Fruit fly (Drosophila melanogaster) whole organism, wandering third instar larva: Measurements from ENCODE around the gene CG33080.
A peak's percentile ranks its signal among the peaks of the same experiment; 100 is the strongest.

Experiments
- Abd-B ChIP-seq: fragments of >200 bp; optimal IDR thresholded peaks from 2 replicates; lab custom pipeline; 2017; ENCODE audit warnings: missing biosample characterization, missing genetic modification characterization
- CG32264 ChIP-seq: fragments of 200-800 bp; sonication (Bioruptor generic); optimal IDR thresholded peaks from 2 replicates; lab custom pipeline; 2016; ENCODE audit warnings: missing biosample characterization, missing genetic modification characterization
- CG9705 ChIP-seq: fragments of 200-800 bp; sonication (Bioruptor generic); optimal IDR thresholded peaks from 2 replicates; lab custom pipeline; 2018; ENCODE audit warnings: missing biosample characterization, mild to moderate bottlenecking, missing genetic modification characterization
- CrebA ChIP-seq: fragments of 200-800 bp; sonication (Bioruptor generic); optimal IDR thresholded peaks from 2 replicates; lab custom pipeline; 2016; ENCODE audit warnings: missing biosample characterization, mild to moderate bottlenecking, missing genetic modification characterization, borderline replicate concordance
- Dfd ChIP-seq: fragments of >200 bp; optimal IDR thresholded peaks from 2 replicates; lab custom pipeline; 2017; ENCODE audit warnings: missing biosample characterization, missing genetic modification characterization
- Dif ChIP-seq: fragments of 200-275, 200-300 bp; sonication (Bioruptor generic); optimal IDR thresholded peaks from 2 replicates; lab custom pipeline; 2018; ENCODE audit warnings: missing biosample characterization, missing genetic modification characterization; ENCODE audit not compliant: partially characterized antibody
- GATAd ChIP-seq: sonication (Bioruptor generic); optimal IDR thresholded peaks from 2 replicates; lab custom pipeline; 2016; ENCODE audit warnings: missing biosample characterization, missing genetic modification characterization
- HLH106 ChIP-seq: fragments of 200-800 bp; optimal IDR thresholded peaks from 3 replicates; lab custom pipeline; 2019; ENCODE audit warnings: missing biosample characterization, mild to moderate bottlenecking, missing genetic modification characterization, moderate library complexity
- Hnf4 ChIP-seq: fragments of 200-800 bp; sonication (Bioruptor generic); optimal IDR thresholded peaks from 2 replicates; lab custom pipeline; 2016; ENCODE audit warnings: missing biosample characterization, mild to moderate bottlenecking, missing genetic modification characterization
- Hr78 ChIP-seq: fragments of >200 bp; optimal IDR thresholded peaks from 2 replicates; lab custom pipeline; 2017; ENCODE audit warnings: missing biosample characterization, missing genetic modification characterization
- Hr83 ChIP-seq: fragments of 200-300 bp; sonication (Bioruptor generic); optimal IDR thresholded peaks from 2 replicates; lab custom pipeline; 2016; ENCODE audit warnings: missing biosample characterization, mild to moderate bottlenecking, missing genetic modification characterization, moderate library complexity; ENCODE audit not compliant: poor library complexity, severe bottlenecking
- Jra ChIP-seq: sonication (Bioruptor generic); optimal IDR thresholded peaks from 2 replicates; lab custom pipeline; 2016; ENCODE audit warnings: missing biosample characterization, missing genetic modification characterization
- Mio ChIP-seq: sonication (Bioruptor generic); optimal IDR thresholded peaks from 2 replicates; lab custom pipeline; 2016; ENCODE audit warnings: missing biosample characterization, missing genetic modification characterization
- Myc ChIP-seq: fragments of >200 bp; optimal IDR thresholded peaks from 2 replicates; lab custom pipeline; 2017
- N ChIP-seq: fragments of >200 bp; optimal IDR thresholded peaks from 2 replicates; lab custom pipeline; 2018; ENCODE audit warnings: missing biosample characterization, missing external identifiers, missing genetic modification characterization
- OdsH ChIP-seq: fragments of 200-800 bp; sonication (Bioruptor generic); optimal IDR thresholded peaks from 2 replicates; lab custom pipeline; 2016; ENCODE audit warnings: missing biosample characterization, mild to moderate bottlenecking, missing genetic modification characterization
- Rel ChIP-seq, 2 experiments: fragments of 200-800 bp; sonication (Bioruptor generic) in 1 of 2; optimal IDR thresholded peaks; 2 replicates in 1 of 2; 3 replicates in 1 of 2; lab custom pipeline; 2016 to 2019; ENCODE audit warnings: mild to moderate bottlenecking in 2 of 2, missing biosample characterization in 2 of 2, missing genetic modification characterization in 2 of 2, moderate library complexity in 1 of 2
- Sp1 ChIP-seq: fragments of 200-800 bp; sonication (Bioruptor generic); optimal IDR thresholded peaks from 3 replicates; lab custom pipeline; 2019; ENCODE audit warnings: missing biosample characterization, mild to moderate bottlenecking, missing genetic modification characterization, moderate library complexity
- Vsx2 ChIP-seq: fragments of 200-300, 225-300 bp; sonication (Bioruptor generic); optimal IDR thresholded peaks from 2 replicates; lab custom pipeline; 2018; ENCODE audit warnings: missing biosample characterization, missing genetic modification characterization; ENCODE audit not compliant: partially characterized antibody
- br ChIP-seq: fragments of 200-800 bp; sonication (Bioruptor generic); optimal IDR thresholded peaks from 2 replicates; lab custom pipeline; 2016; ENCODE audit warnings: missing biosample characterization, missing genetic modification characterization
- brk ChIP-seq: fragments of 200-800 bp; sonication (Bioruptor generic); optimal IDR thresholded peaks from 2 replicates; lab custom pipeline; 2016; ENCODE audit warnings: missing biosample characterization, mild to moderate bottlenecking, missing genetic modification characterization
- dl ChIP-seq, 2 experiments: fragments of 175-275, 200-275 bp in 1 of 2; fragments of 200-275 bp in 1 of 2; sonication (Bioruptor generic); optimal IDR thresholded peaks; lab custom pipeline; 2018; ENCODE audit warnings: mild to moderate bottlenecking in 2 of 2, missing biosample characterization in 2 of 2, missing genetic modification characterization in 2 of 2, moderate library complexity in 2 of 2; ENCODE audit not compliant: partially characterized antibody in 2 of 2, insufficient read depth in 1 of 2
- dmrt93B ChIP-seq: fragments of 200-800 bp; sonication (Bioruptor generic); optimal IDR thresholded peaks from 2 replicates; lab custom pipeline; 2018; ENCODE audit warnings: missing biosample characterization, mild to moderate bottlenecking, missing genetic modification characterization
- dsf ChIP-seq: sonication (Bioruptor generic); optimal IDR thresholded peaks from 2 replicates; lab custom pipeline; 2016; ENCODE audit warnings: missing biosample characterization, missing genetic modification characterization, borderline replicate concordance
- ey ChIP-seq: fragments of 200-800 bp; sonication (Bioruptor generic); optimal IDR thresholded peaks from 2 replicates; lab custom pipeline; 2016; ENCODE audit warnings: missing biosample characterization, missing genetic modification characterization
- foxo ChIP-seq, 2 experiments: fragments of 200-800 bp; sonication (Bioruptor generic); optimal IDR thresholded peaks; 2 replicates in 1 of 2; 3 replicates in 1 of 2; lab custom pipeline; 2016 to 2017; ENCODE audit warnings: missing biosample characterization in 2 of 2, missing genetic modification characterization in 2 of 2
- fru ChIP-seq: fragments of 200-800 bp; sonication (Bioruptor generic); optimal IDR thresholded peaks from 3 replicates; lab custom pipeline; 2016; ENCODE audit warnings: missing biosample characterization, mild to moderate bottlenecking, missing genetic modification characterization
- h ChIP-seq: fragments of 200-800 bp; sonication (Bioruptor generic); optimal IDR thresholded peaks from 3 replicates; lab custom pipeline; 2016; ENCODE audit warnings: missing biosample characterization, mild to moderate bottlenecking, missing genetic modification characterization
- jim ChIP-seq: fragments of 175-275, 200-325 bp; sonication (Bioruptor generic); optimal IDR thresholded peaks from 2 replicates; lab custom pipeline; 2016; ENCODE audit warnings: missing biosample characterization, mild to moderate bottlenecking, missing genetic modification characterization
- lola ChIP-seq: fragments of >200 bp; optimal IDR thresholded peaks from 2 replicates; lab custom pipeline; 2017; ENCODE audit warnings: missing biosample characterization, missing genetic modification characterization
- pan ChIP-seq: fragments of >200 bp; optimal IDR thresholded peaks from 2 replicates; lab custom pipeline; 2017
- psq ChIP-seq: fragments of 200-800 bp; sonication (Bioruptor generic); optimal IDR thresholded peaks from 3 replicates; lab custom pipeline; 2017; ENCODE audit warnings: missing biosample characterization, mild to moderate bottlenecking, missing genetic modification characterization, moderate library complexity
- rgr ChIP-seq: fragments of 200-800 bp; sonication (Bioruptor generic); optimal IDR thresholded peaks from 3 replicates; lab custom pipeline; 2016; ENCODE audit warnings: missing biosample characterization, mild to moderate bottlenecking, missing genetic modification characterization
- sage ChIP-seq: fragments of 200-800 bp; sonication (Bioruptor generic); optimal IDR thresholded peaks from 2 replicates; lab custom pipeline; 2016; ENCODE audit warnings: missing biosample characterization, mild to moderate bottlenecking, missing genetic modification characterization
- sv ChIP-seq: fragments of 200-800 bp; sonication (Bioruptor generic); optimal IDR thresholded peaks from 3 replicates; lab custom pipeline; 2016; ENCODE audit warnings: missing biosample characterization, missing genetic modification characterization
- tai ChIP-seq: sonication (Bioruptor generic); optimal IDR thresholded peaks from 2 replicates; lab custom pipeline; 2016; ENCODE audit warnings: missing biosample characterization, missing genetic modification characterization
- usp ChIP-seq: fragments of >200 bp; optimal IDR thresholded peaks from 2 replicates; lab custom pipeline; 2017; ENCODE audit warnings: missing biosample characterization, missing genetic modification characterization
- woc ChIP-seq: sonication (Bioruptor generic); optimal IDR thresholded peaks from 2 replicates; lab custom pipeline; 2016; ENCODE audit warnings: missing biosample characterization, mild to moderate bottlenecking, missing genetic modification characterization

The CG33080 gene

dm6 chrX:5705899-5706312 lies 11.7 kb downstream of the CG33080 start:
- TF ChIP-seq h (GFP tag; lab: Kevin White, UChicago) (peak; percentile 53), foxo (GFP tag; optimal IDR thresholded peaks at IDR 0.05; lab: Kevin White, UChicago) (peak in 1 of 2 experiments; percentile 40), ey (GFP tag; lab: Kevin White, UChicago) (peak; percentile 8), dl (GFP tag; optimal IDR thresholded peaks at IDR 0.05; lab: Kevin White, UChicago; ENCODE audit: insufficient read depth in 1 of 2, partially characterized antibody in 2 of 2) (no peak), HLH106 (tag; lab: Kevin White, UChicago) (peak; percentile 4), Mio (GFP tag; lab: Kevin White, UChicago) (no peak), sv (GFP tag; lab: Kevin White, UChicago) (peak; percentile 67)

dm6 chrX:5705097-5705496 lies 12.5 kb downstream of the CG33080 start:
- TF ChIP-seq h (GFP tag; lab: Kevin White, UChicago) (no peak), OdsH (GFP tag; lab: Kevin White, UChicago) (no peak), Jra (GFP tag; lab: Kevin White, UChicago) (no peak), usp (no peak), CrebA (no peak), woc (GFP tag; lab: Kevin White, UChicago) (no peak), Rel (GFP tag; optimal IDR thresholded peaks at IDR 0.05; lab: Kevin White, UChicago) (no peak), Rel (tag; optimal IDR thresholded peaks at IDR 0.05; lab: Kevin White, UChicago) (no peak), Hnf4 (GFP tag; lab: Kevin White, UChicago) (no peak), Hr78 (GFP tag; lab: Kevin White, UChicago) (no peak), Myc (lab: Kevin White, UChicago) (no peak), tai (GFP tag; lab: Kevin White, UChicago) (no peak), ey (GFP tag; lab: Kevin White, UChicago) (no peak), psq (GFP tag; lab: Kevin White, UChicago) (no peak), dsf (GFP tag; lab: Kevin White, UChicago) (no peak), Hr83 (GFP tag; lab: Kevin White, UChicago) (no peak)

dm6 chrX:5699824-5700498 lies 17.6 kb downstream of the CG33080 start:
- no peak for TF ChIP-seq Hr83 (GFP tag; lab: Kevin White, UChicago)
- TF ChIP-seq N (GFP tag; lab: Kevin White, UChicago): no peak
- no peak for TF ChIP-seq usp
- no peak for TF ChIP-seq dl (GFP tag; optimal IDR thresholded peaks at IDR 0.05; lab: Kevin White, UChicago; ENCODE audit: insufficient read depth in 1 of 2, partially characterized antibody in 2 of 2)
- TF ChIP-seq Myc (lab: Kevin White, UChicago): no peak
- TF ChIP-seq CG9705: no peak
- TF ChIP-seq Mio (GFP tag; lab: Kevin White, UChicago): no peak
- TF ChIP-seq ey (GFP tag; lab: Kevin White, UChicago): peak; percentile 60
- peak; percentile 48 for TF ChIP-seq OdsH (GFP tag; lab: Kevin White, UChicago)
- TF ChIP-seq Hnf4 (GFP tag; lab: Kevin White, UChicago): no peak
- TF ChIP-seq Hr78 (GFP tag; lab: Kevin White, UChicago): no peak
- TF ChIP-seq lola (GFP tag; lab: Kevin White, UChicago): no peak
- peak; percentile 18 for TF ChIP-seq sage (GFP tag; lab: Kevin White, UChicago)
- peak; percentile 72 for TF ChIP-seq h (GFP tag; lab: Kevin White, UChicago)
- no peak for TF ChIP-seq tai (GFP tag; lab: Kevin White, UChicago)
- no peak for TF ChIP-seq dsf (GFP tag; lab: Kevin White, UChicago)
- TF ChIP-seq Dif (GFP tag; lab: Kevin White, UChicago): no peak
- peak; percentile 48 for TF ChIP-seq HLH106 (tag; lab: Kevin White, UChicago)
- TF ChIP-seq CG32264: no peak
- TF ChIP-seq brk (GFP tag; lab: Kevin White, UChicago): no peak
- peak; percentile 44 for TF ChIP-seq psq (GFP tag; lab: Kevin White, UChicago)
- no peak for TF ChIP-seq Jra (GFP tag; lab: Kevin White, UChicago)
- no peak for TF ChIP-seq Rel (GFP tag; optimal IDR thresholded peaks at IDR 0.05; lab: Kevin White, UChicago)
- TF ChIP-seq Rel (tag; optimal IDR thresholded peaks at IDR 0.05; lab: Kevin White, UChicago): no peak
- no peak for TF ChIP-seq GATAd (GFP tag; lab: Kevin White, UChicago)
- peak; percentile 70 for TF ChIP-seq woc (GFP tag; lab: Kevin White, UChicago)
- no peak for TF ChIP-seq CrebA
- no peak for TF ChIP-seq Dfd (GFP tag; lab: Kevin White, UChicago)
- TF ChIP-seq rgr (GFP tag; lab: Kevin White, UChicago): peak; percentile 63
- TF ChIP-seq br (GFP tag; lab: Kevin White, UChicago): peak; percentile 33
- no peak for TF ChIP-seq Abd-B (GFP tag; lab: Kevin White, UChicago)
- TF ChIP-seq pan (lab: Kevin White, UChicago): no peak
- TF ChIP-seq Sp1: peak; percentile 17
- TF ChIP-seq foxo (GFP tag; optimal IDR thresholded peaks at IDR 0.05; lab: Kevin White, UChicago): peak in 1 of 2 experiments; percentile 71
- peak; percentile 67 for TF ChIP-seq sv (GFP tag; lab: Kevin White, UChicago)
- TF ChIP-seq Vsx2: no peak
- TF ChIP-seq jim (GFP tag; lab: Kevin White, UChicago): no peak
- no peak for TF ChIP-seq dmrt93B
- peak; percentile 66 for TF ChIP-seq fru (GFP tag; lab: Kevin White, UChicago)
- TF ChIP-seq, all 38 proteins: peak for 13
